Worm (Caenorhabditis elegans) whole organism, L3 larva: Measurements from ENCODE around the gene T05A8.6.
"Not testable (repeated sequence)": the region's sequence is repeated elsewhere in the genome, so short reads cannot be mapped to it uniquely, and the experiment has no call there.

Experiments used
- ceh-9 ChIP-seq: sonication (generic microtip); optimal IDR thresholded peaks from 2 replicates; lab custom pipeline; 2018; ENCODE audit warnings: missing biosample characterization, missing genetic modification characterization
- egl-27 ChIP-seq: sonication (generic microtip); optimal IDR thresholded peaks from 4 replicates; lab custom pipeline; 2017; ENCODE audit warnings: missing biosample characterization, missing genetic modification reagents, missing genetic modification characterization
- egl-5 ChIP-seq: fragments of 150-350 bp; optimal IDR thresholded peaks from 2 replicates; lab custom pipeline; 2017; ENCODE audit warnings: missing biosample characterization, missing genetic modification reagents, missing genetic modification characterization, inconsistent platforms
- eor-1 ChIP-seq, 2 experiments: fragments of 150-350 bp; optimal IDR thresholded peaks; 2 replicates each; lab custom pipeline; 2014 to 2018; ENCODE audit warnings: missing biosample characterization in 2 of 2, missing genetic modification characterization in 2 of 2
- nhr-237 ChIP-seq: fragments of 150-350 bp; optimal IDR thresholded peaks from 2 replicates; lab custom pipeline; 2014; ENCODE audit warnings: missing biosample characterization, missing genetic modification characterization
- pha-4 ChIP-seq: fragments of 150-350 bp; optimal IDR thresholded peaks from 2 replicates; lab custom pipeline; 2014; ENCODE audit warnings: missing biosample characterization, missing genetic modification reagents, missing genetic modification characterization
- unc-62 ChIP-seq: fragments of 150-350 bp; sonication (generic microtip); optimal IDR thresholded peaks from 4 replicates; lab custom pipeline; 2014; ENCODE audit warnings: missing biosample characterization, missing genetic modification reagents, missing genetic modification characterization

- TF ChIP-seq pha-4; egl-27 (tag; lab: Kevin White, UChicago); nhr-237 (tag; lab: Kevin White, UChicago); unc-62; eor-1 (tag; optimal IDR thresholded peaks at IDR 0.05; lab: Kevin White, UChicago); egl-5 (tag; lab: Kevin White, UChicago); ceh-9: not testable (repeated sequence)
These were observed 50.9 kb downstream of the T05A8.6 start, which contains the start of gene nspf-2 for ce11 chrII:2688616-2689015.
